Worm (Caenorhabditis elegans): ENCODE results near the gene abl-1.

DNA sequence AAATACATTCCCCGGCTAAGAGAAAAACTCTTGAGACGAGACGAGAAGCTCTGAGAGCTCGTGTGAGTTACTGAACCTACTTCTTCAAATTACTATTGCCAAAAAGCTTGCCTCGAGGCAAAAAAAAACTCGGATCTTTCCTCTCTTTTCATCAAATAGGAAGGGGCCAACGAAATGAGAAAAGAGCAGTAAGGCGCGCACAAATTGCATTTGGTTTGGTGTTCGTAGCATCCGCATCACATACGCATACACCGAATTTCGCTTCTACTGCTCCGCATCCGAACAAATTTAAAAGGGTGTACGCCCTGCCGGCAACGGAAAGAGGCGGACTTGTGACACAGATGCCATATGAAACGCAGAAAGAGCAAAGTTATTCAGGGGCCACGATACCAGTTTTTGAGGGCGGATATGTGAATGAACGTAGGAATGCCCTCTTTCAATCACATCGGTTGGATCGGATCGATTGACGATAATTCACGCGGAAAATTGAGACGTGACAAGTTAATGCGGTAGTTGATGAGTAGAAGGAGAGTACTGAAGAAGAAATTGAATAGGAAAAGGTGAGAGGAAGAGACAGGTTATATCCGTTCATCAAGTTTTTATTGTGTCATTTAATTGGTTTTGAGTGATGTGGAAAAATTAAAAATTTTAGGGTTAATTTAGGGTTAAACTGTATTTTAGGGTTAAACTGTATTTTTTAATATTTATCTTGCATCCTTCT lies 29.1 kb downstream of the abl-1 start:
- TF ChIP-seq elt-3 (tag; optimal IDR thresholded peaks at IDR 0.05) (no peak), tbx-2 (tag; optimal IDR thresholded peaks at IDR 0.05) (no peak)
